Fruit fly (Drosophila melanogaster) whole organism, adult: Measurements from ENCODE around the gene CG18545.
A peak's percentile ranks its signal among the peaks of the same experiment; 100 is the strongest.

Source experiments
- CG12768 ChIP-seq: fragments of 200-800 bp; sonication (Bioruptor generic); optimal IDR thresholded peaks from 2 replicates; lab custom pipeline; 2017; ENCODE audit warnings: missing biosample characterization, missing genetic modification characterization, mild to moderate bottlenecking, moderate library complexity, missing genetic modification reagents
- CG1620 ChIP-seq: fragments of 200-800 bp; sonication (Bioruptor generic); optimal IDR thresholded peaks from 2 replicates; lab custom pipeline; 2016; ENCODE audit warnings: missing biosample characterization, missing genetic modification characterization
- CG33017 ChIP-seq: fragments of 200-800 bp; sonication (Bioruptor generic); optimal IDR thresholded peaks from 2 replicates; lab custom pipeline; 2018; ENCODE audit warnings: missing biosample characterization, mild to moderate bottlenecking, missing genetic modification characterization, moderate library complexity
- CG5204 ChIP-seq: fragments of 200-800 bp; sonication (Bioruptor generic); optimal IDR thresholded peaks from 2 replicates; lab custom pipeline; 2016; ENCODE audit warnings: missing biosample characterization, missing genetic modification characterization
- bab1 ChIP-seq: fragments of 200-800 bp; sonication (Bioruptor generic); optimal IDR thresholded peaks from 3 replicates; lab custom pipeline; 2019; ENCODE audit warnings: missing biosample characterization, mild to moderate bottlenecking, missing genetic modification characterization, moderate library complexity
- cnc ChIP-seq, 2 experiments: fragments of >200 bp; optimal IDR thresholded peaks; 2 replicates each; lab custom pipeline; 2017
- kay ChIP-seq: fragments of 200-800 bp; sonication (Bioruptor generic); peaks from one replicate; lab custom pipeline; 2016; ENCODE audit warnings: missing biosample characterization, missing genetic modification characterization, borderline replicate concordance
- toe ChIP-seq: fragments of 200-800 bp; sonication (Bioruptor generic); optimal IDR thresholded peaks from 2 replicates; lab custom pipeline; 2016; ENCODE audit warnings: missing biosample characterization, missing genetic modification characterization

- TF ChIP-seq cnc (optimal IDR thresholded peaks at IDR 0.05; lab: Kevin White, UChicago), result no peak
- TF ChIP-seq bab1 (GFP tag; lab: Kevin White, UChicago), result no peak
- peak; percentile 31 for TF ChIP-seq kay (GFP tag; lab: Kevin White, UChicago)
- no peak for TF ChIP-seq CG1620 (GFP tag; lab: Kevin White, UChicago)
- no peak for TF ChIP-seq CG5204 (GFP tag; lab: Kevin White, UChicago)
- no peak for TF ChIP-seq CG12768
- TF ChIP-seq toe (GFP tag; lab: Kevin White, UChicago), result no peak
- no peak for TF ChIP-seq CG33017
Observed at dm6 chr3R:10357364-10357676, 16.6 kb downstream of the CG18545 start.
